Fruit fly (Drosophila melanogaster): ENCODE measurements around the gene mRpL11.

DNA sequence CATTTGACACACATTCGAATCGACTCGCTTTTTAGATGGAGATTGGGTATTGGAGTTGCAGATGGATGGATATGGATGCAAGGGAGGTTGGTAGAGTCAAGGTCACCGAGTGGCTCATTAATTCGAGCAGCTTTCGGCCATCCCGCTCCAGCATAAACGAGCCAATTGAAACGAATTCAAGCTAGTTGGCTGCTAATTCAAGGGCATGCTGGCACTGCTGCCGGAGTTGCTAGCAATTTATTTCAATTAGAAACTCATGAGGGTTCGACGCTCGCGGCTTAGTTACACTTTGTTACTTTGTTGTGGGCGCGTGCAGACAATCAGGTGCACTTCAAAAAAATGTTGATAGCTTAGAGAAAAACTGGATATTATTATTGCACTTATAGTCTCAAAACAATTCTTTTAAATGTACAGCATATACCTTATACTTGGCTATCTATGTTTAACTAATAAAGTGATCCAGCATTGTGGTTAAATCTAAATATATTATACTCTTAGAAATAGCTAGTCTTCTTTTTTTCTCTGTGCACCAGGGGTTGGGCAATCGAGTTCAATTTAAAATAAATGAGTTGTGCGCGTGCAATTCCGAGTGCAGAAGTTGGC is 19.2 kb upstream of the mRpL11 start:
- TF ChIP-seq CG8478 (optimal IDR thresholded peaks at IDR 0.05), result no peak
- TF ChIP-seq CTCF (optimal IDR thresholded peaks at IDR 0.05), result no peak

All from S2 (cell line).